Worm (Caenorhabditis elegans): Measurements from ENCODE around the gene F36D3.14.
"Not testable (repeated sequence)": the region's sequence is repeated elsewhere in the genome, so short reads cannot be mapped to it uniquely, and the experiment has no call there.

F36D3.14 gene

ce11 chrV:16522242-16522641 is 19.2 kb upstream of the F36D3.14 start, which contains the start of gene srw-34:
TSS of gene srw-34 (minus strand) at chrV:16522342.
- TF ChIP-seq ref-1 (GFP tag; conservative IDR thresholded peaks at IDR 0.05), result no peak
- TF ChIP-seq ztf-29 (GFP tag; IDR thresholded peaks at IDR 0.05), result no peak

ce11 chrV:16517619-16518018 is 14.6 kb upstream of the F36D3.14 start, which contains the start of gene F36D3.4:
TSS of gene F36D3.4 (minus strand) at chrV:16517719.
- TF ChIP-seq tab-1 (GFP tag; IDR thresholded peaks at IDR 0.05), result no peak
- TF ChIP-seq T22C8.4 (GFP tag; IDR thresholded peaks at IDR 0.05), result no peak
- TF ChIP-seq ztf-29 (GFP tag; IDR thresholded peaks at IDR 0.05), result no peak
- TF ChIP-seq med-1 (GFP tag; optimal IDR thresholded peaks at IDR 0.05; ENCODE audit: insufficient read depth), result no peak
- TF ChIP-seq ref-1 (GFP tag; conservative IDR thresholded peaks at IDR 0.05), result no peak
- no peak for TF ChIP-seq ztf-23 (GFP tag; IDR thresholded peaks at IDR 0.05)
- no peak for TF ChIP-seq klf-2 (GFP tag; conservative IDR thresholded peaks at IDR 0.05)
- TF ChIP-seq cog-1 (tag; optimal IDR thresholded peaks at IDR 0.05), result no peak
- no peak for TF ChIP-seq flt-1 (GFP tag; IDR thresholded peaks at IDR 0.05)

ce11 chrV:16515140-16515539 is 12.1 kb upstream of the F36D3.14 start, which contains the start of gene F36D3.5:
TSS of gene F36D3.5 (minus strand) at chrV:16515240.
- TF ChIP-seq flt-1, ztf-23, ztf-29 (GFP tag; IDR thresholded peaks at IDR 0.05): not testable (repeated sequence)

- no peak for TF ChIP-seq T22C8.4 (GFP tag; IDR thresholded peaks at IDR 0.05)
- no peak for TF ChIP-seq ztf-29 (GFP tag; IDR thresholded peaks at IDR 0.05)
- TF ChIP-seq tab-1 (GFP tag; IDR thresholded peaks at IDR 0.05), result no peak
- TF ChIP-seq ztf-23 (GFP tag; IDR thresholded peaks at IDR 0.05), result no peak
- no peak for TF ChIP-seq flt-1 (GFP tag; IDR thresholded peaks at IDR 0.05)
- TF ChIP-seq med-1 (GFP tag; optimal IDR thresholded peaks at IDR 0.05; ENCODE audit: insufficient read depth), result no peak
- no peak for TF ChIP-seq klf-2 (GFP tag; conservative IDR thresholded peaks at IDR 0.05)
- TF ChIP-seq ref-1 (GFP tag; conservative IDR thresholded peaks at IDR 0.05), result no peak
- no peak for TF ChIP-seq cog-1 (tag; optimal IDR thresholded peaks at IDR 0.05)
These were observed 5.6 kb upstream of the F36D3.14 start, which contains the start of gene srr-3 for ce11 chrV:16508667-16509066. TSS of gene srr-3 (minus strand) at chrV:16508767.

ce11 chrV:16506650-16507049 is 3.6 kb upstream of the F36D3.14 start:
- no peak for TF ChIP-seq T22C8.4 (GFP tag; IDR thresholded peaks at IDR 0.05)

- TF ChIP-seq cog-1 (tag; optimal IDR thresholded peaks at IDR 0.05) (no peak), flt-1 (GFP tag; IDR thresholded peaks at IDR 0.05) (no peak), med-1 (GFP tag; optimal IDR thresholded peaks at IDR 0.05; ENCODE audit: insufficient read depth) (no peak), T22C8.4 (GFP tag; IDR thresholded peaks at IDR 0.05) (no peak), tab-1 (GFP tag; IDR thresholded peaks at IDR 0.05) (no peak), klf-2 (GFP tag; conservative IDR thresholded peaks at IDR 0.05) (no peak), ztf-23 (GFP tag; IDR thresholded peaks at IDR 0.05) (no peak), ztf-29 (GFP tag; IDR thresholded peaks at IDR 0.05) (no peak), ref-1 (GFP tag; conservative IDR thresholded peaks at IDR 0.05) (no peak)
These were observed 2.8 kb upstream of the F36D3.14 start, which contains the start of gene nhr-54 for ce11 chrV:16505828-16506227. TSS of gene nhr-54 (minus strand) at chrV:16505928.

- no peak for TF ChIP-seq T22C8.4 (GFP tag; IDR thresholded peaks at IDR 0.05)
- TF ChIP-seq ztf-23 (GFP tag; IDR thresholded peaks at IDR 0.05), result no peak
- no peak for TF ChIP-seq ref-1 (GFP tag; conservative IDR thresholded peaks at IDR 0.05)
- no peak for TF ChIP-seq klf-2 (GFP tag; conservative IDR thresholded peaks at IDR 0.05)
- TF ChIP-seq cog-1 (tag; optimal IDR thresholded peaks at IDR 0.05), result no peak
- no peak for TF ChIP-seq flt-1 (GFP tag; IDR thresholded peaks at IDR 0.05)
- TF ChIP-seq tab-1 (GFP tag; IDR thresholded peaks at IDR 0.05), result no peak
- TF ChIP-seq med-1 (GFP tag; optimal IDR thresholded peaks at IDR 0.05; ENCODE audit: insufficient read depth), result no peak
- no peak for TF ChIP-seq ztf-29 (GFP tag; IDR thresholded peaks at IDR 0.05)
These were observed 4.1 kb downstream of the F36D3.14 start, which contains the start of gene F36D3.1 for ce11 chrV:16499006-16499405. TSS of gene F36D3.1 (plus strand) at chrV:16499352.

ce11 chrV:16497504-16497903 is 5.6 kb downstream of the F36D3.14 start, which contains the start of gene srh-136:
TSS of gene srh-136 (minus strand) at chrV:16497596.
- TF ChIP-seq ref-1 (GFP tag; conservative IDR thresholded peaks at IDR 0.05), result no peak
- TF ChIP-seq tab-1 (GFP tag; IDR thresholded peaks at IDR 0.05), result no peak
- no peak for TF ChIP-seq ztf-29 (GFP tag; IDR thresholded peaks at IDR 0.05)
- no peak for TF ChIP-seq med-1 (GFP tag; optimal IDR thresholded peaks at IDR 0.05; ENCODE audit: insufficient read depth)
- no peak for TF ChIP-seq cog-1 (tag; optimal IDR thresholded peaks at IDR 0.05)
- TF ChIP-seq klf-2 (GFP tag; conservative IDR thresholded peaks at IDR 0.05), result no peak
- TF ChIP-seq T22C8.4 (GFP tag; IDR thresholded peaks at IDR 0.05), result no peak
- no peak for TF ChIP-seq ztf-23 (GFP tag; IDR thresholded peaks at IDR 0.05)
- TF ChIP-seq flt-1 (GFP tag; IDR thresholded peaks at IDR 0.05), result no peak

ce11 chrV:16494359-16494758 is 8.7 kb downstream of the F36D3.14 start, which contains the start of gene comt-2:
TSS of gene comt-2 (minus strand) at chrV:16494489.
- TF ChIP-seq cog-1 (tag; optimal IDR thresholded peaks at IDR 0.05) (no peak), T22C8.4 (GFP tag; IDR thresholded peaks at IDR 0.05) (no peak), ztf-23 (GFP tag; IDR thresholded peaks at IDR 0.05) (no peak), med-1 (GFP tag; optimal IDR thresholded peaks at IDR 0.05; ENCODE audit: insufficient read depth) (no peak), tab-1 (GFP tag; IDR thresholded peaks at IDR 0.05) (no peak), klf-2 (GFP tag; conservative IDR thresholded peaks at IDR 0.05) (no peak), ref-1 (GFP tag; conservative IDR thresholded peaks at IDR 0.05) (no peak), flt-1 (GFP tag; IDR thresholded peaks at IDR 0.05) (no peak), ztf-29 (GFP tag; IDR thresholded peaks at IDR 0.05) (no peak)

ce11 chrV:16488172-16488571 is 14.9 kb downstream of the F36D3.14 start, which contains the start of gene sqst-4:
TSS of gene sqst-4 (plus strand) at chrV:16488472.
- no peak for TF ChIP-seq ref-1 (GFP tag; conservative IDR thresholded peaks at IDR 0.05)
- TF ChIP-seq ztf-29 (GFP tag; IDR thresholded peaks at IDR 0.05), result no peak
- TF ChIP-seq ztf-23 (GFP tag; IDR thresholded peaks at IDR 0.05), result no peak
- no peak for TF ChIP-seq tab-1 (GFP tag; IDR thresholded peaks at IDR 0.05)
